Worm (Caenorhabditis elegans) whole organism, young adult: ENCODE data around the gene rips-1.
A peak's percentile ranks its signal among the peaks of the same experiment; 100 is the strongest.

ENCODE experiments used
- aptf-2 ChIP-seq: fragments of 200-800 bp; sonication (Bioruptor generic); conservative IDR thresholded peaks from 2 replicates; pipeline ENCODE4 v1.3.6; 2022; ENCODE audit warnings: missing genetic modification reagents, missing genetic modification characterization, missing compliant biosample characterization
- athp-1 ChIP-seq: sonication (generic microtip); optimal IDR thresholded peaks from 2 replicates; lab custom pipeline; 2017; ENCODE audit warnings: mild to moderate bottlenecking, missing genetic modification characterization, missing compliant biosample characterization
- dpff-1 ChIP-seq: sonication (generic microtip); optimal IDR thresholded peaks from 2 replicates; lab custom pipeline; 2017; ENCODE audit warnings: mild to moderate bottlenecking, missing genetic modification characterization, missing compliant biosample characterization
- dpl-1 ChIP-seq: fragments of 150-350 bp; optimal IDR thresholded peaks from 2 replicates; lab custom pipeline; 2014; ENCODE audit warnings: missing biosample characterization, missing genetic modification reagents, missing genetic modification characterization
- lir-1 ChIP-seq: fragments of 200-800 bp; sonication (Bioruptor generic); conservative IDR thresholded peaks from 2 replicates; pipeline ENCODE4 v1.3.6; 2022; ENCODE audit warnings: missing genetic modification reagents, missing genetic modification characterization, missing compliant biosample characterization
- pha-4 ChIP-seq: fragments of 150-350 bp; sonication (generic microtip); optimal IDR thresholded peaks from 2 replicates; lab custom pipeline; 2014; ENCODE audit warnings: missing biosample characterization, missing genetic modification reagents, missing genetic modification characterization
- snpc-1.3 ChIP-seq: sonication (generic microtip); optimal IDR thresholded peaks from 2 replicates; lab custom pipeline; 2017; ENCODE audit warnings: missing genetic modification characterization, mild to moderate bottlenecking, missing compliant biosample characterization, antibody characterized with exemption, moderate library complexity, missing genotype, missing genetic modification reagents; ENCODE audit not compliant: insufficient read depth
- unc-130 ChIP-seq: sonication (generic microtip); optimal IDR thresholded peaks from 2 replicates; lab custom pipeline; 2016; ENCODE audit warnings: missing genetic modification reagents, missing genetic modification characterization, missing compliant biosample characterization
- unc-62 ChIP-seq: fragments of 150-350 bp; optimal IDR thresholded peaks from 2 replicates; lab custom pipeline; 2014; ENCODE audit warnings: missing biosample characterization, missing genetic modification reagents, missing genetic modification characterization

DNA sequence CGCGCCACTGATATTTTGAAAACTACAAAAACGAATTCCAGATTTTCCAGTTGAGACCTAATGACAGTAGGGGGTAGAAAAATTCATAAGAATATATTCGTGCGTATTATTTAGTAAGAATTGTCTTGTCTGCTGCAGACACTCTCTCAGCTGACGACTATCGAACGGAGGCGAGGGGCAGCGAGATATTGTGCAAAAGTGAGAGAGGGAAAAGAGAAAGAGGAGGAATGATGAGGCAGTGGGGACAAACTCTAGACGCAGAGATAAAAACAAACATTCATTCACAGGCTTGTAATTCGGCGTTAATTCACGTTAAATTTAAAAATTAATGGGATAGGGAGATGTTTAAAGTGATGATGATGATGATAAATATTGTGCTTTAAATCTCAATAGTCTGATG is 14.9 kb upstream of the rips-1 start, which contains the start of gene gid-7:
- no peak for TF ChIP-seq dpl-1 (GFP tag; lab: Kevin White, UChicago)
- no peak for TF ChIP-seq unc-130 (GFP tag; lab: Kevin White, UChicago)
- TF ChIP-seq aptf-2 = no peak
- TF ChIP-seq lir-1 (GFP tag; lab: Robert Waterston, UW) = no peak
- TF ChIP-seq athp-1 = no peak
- TF ChIP-seq pha-4 = no peak
- no peak for TF ChIP-seq unc-62 (GFP tag; lab: Kevin White, UChicago)
- no peak for TF ChIP-seq dpff-1 (tag; lab: Kevin White, UChicago)
- peak; percentile 3 for TF ChIP-seq snpc-1.3 (tag; lab: Kevin White, UChicago)
